Worm (Caenorhabditis elegans): ENCODE measurements around the gene W03C9.6.

DNA sequence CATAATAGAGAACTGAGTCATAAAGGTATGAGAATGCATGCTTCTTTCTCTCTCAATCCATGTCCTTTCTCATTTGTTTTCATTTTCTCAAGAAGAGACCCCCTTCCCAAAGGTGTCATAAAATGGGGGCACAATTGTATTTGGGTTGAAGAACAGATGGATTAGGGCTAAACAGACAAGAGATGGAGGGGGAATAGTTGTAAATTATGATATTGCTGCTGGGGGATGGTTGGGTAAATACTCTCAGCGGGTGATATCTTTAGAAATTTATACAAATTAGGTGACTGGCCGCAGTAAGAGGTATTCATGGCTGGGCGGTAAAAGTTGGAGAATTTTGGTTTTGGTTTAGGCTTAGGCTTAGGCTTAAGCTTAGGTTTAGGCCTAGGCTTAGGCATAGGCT, 49.3 kb upstream of the W03C9.6 start:
- TF ChIP-seq ztf-11 (tag; optimal IDR thresholded peaks at IDR 0.05), result no peak
- TF ChIP-seq F13H6.1 (tag; optimal IDR thresholded peaks at IDR 0.05), result no peak
- TF ChIP-seq crh-2 (tag; optimal IDR thresholded peaks at IDR 0.05), result no peak
- no peak for TF ChIP-seq mdl-1 (tag; optimal IDR thresholded peaks at IDR 0.05)
- TF ChIP-seq ceh-16 (tag; optimal IDR thresholded peaks at IDR 0.05), result no peak
- TF ChIP-seq snpc-4 (tag; optimal IDR thresholded peaks at IDR 0.05), result no peak
- no peak for TF ChIP-seq skn-1 (tag; optimal IDR thresholded peaks at IDR 0.05)
- no peak for TF ChIP-seq egl-27 (tag; optimal IDR thresholded peaks at IDR 0.05)
- TF ChIP-seq Y55F3AM.14 (GFP tag; optimal IDR thresholded peaks at IDR 0.05), result no peak
- no peak for TF ChIP-seq nhr-11 (tag; optimal IDR thresholded peaks at IDR 0.05)
- TF ChIP-seq lsy-2 (tag; optimal IDR thresholded peaks at IDR 0.05), result no peak
- TF ChIP-seq fos-1 (tag; optimal IDR thresholded peaks at IDR 0.05), result no peak
- TF ChIP-seq unc-62 (GFP tag; optimal IDR thresholded peaks at IDR 0.05), result no peak

Data from whole organism, L2 larva.